Worm (Caenorhabditis elegans) whole organism, L4/young adult: Measurements from ENCODE around the gene gst-8.

Experiments
- W03F9.2 ChIP-seq: fragments of 150-350 bp; optimal IDR thresholded peaks from 2 replicates; lab custom pipeline; 2014; ENCODE audit warnings: missing biosample characterization, missing genetic modification characterization
- dao-5 ChIP-seq: sonication (generic microtip); optimal IDR thresholded peaks from 2 replicates; lab custom pipeline; 2016; ENCODE audit warnings: missing genotype, missing genetic modification characterization, moderate library complexity, missing compliant biosample characterization

- TF ChIP-seq dao-5 (tag; lab: Kevin White, UChicago) (no peak), W03F9.2 (tag; lab: Kevin White, UChicago) (no peak)
These were observed 45.9 kb upstream of the gst-8 start, which contains the start of gene C33F10.12 for ce11 chrII:4837659-4838058.
